Worm (Caenorhabditis elegans) whole organism, early embryonic: ENCODE data around the gene M18.3.

ENCODE experiments used
- B0310.2 ChIP-seq: sonication (generic microtip); optimal IDR thresholded peaks from 2 replicates; lab custom pipeline; 2016; ENCODE audit warnings: mild to moderate bottlenecking, missing genetic modification characterization, missing compliant biosample characterization
- F13C5.2 ChIP-seq: sonication (generic microtip); optimal IDR thresholded peaks from 2 replicates; lab custom pipeline; 2017; ENCODE audit warnings: mild to moderate bottlenecking, missing genetic modification characterization, inconsistent platforms, missing compliant biosample characterization
- aly-1 ChIP-seq: sonication (generic microtip); optimal IDR thresholded peaks from 2 replicates; lab custom pipeline; 2016; ENCODE audit warnings: missing genetic modification characterization, missing compliant biosample characterization
- ama-1 ChIP-seq: fragments of 150-350 bp; optimal IDR thresholded peaks from 2 replicates; lab custom pipeline; 2014
- ceh-13 ChIP-seq: fragments of 200-800 bp; sonication (Bioruptor generic); optimal IDR thresholded peaks from 2 replicates; lab custom pipeline; 2018; ENCODE audit warnings: mild to moderate bottlenecking, missing genetic modification characterization, missing compliant biosample characterization
- ceh-36 ChIP-seq: sonication (generic microtip); optimal IDR thresholded peaks from 2 replicates; lab custom pipeline; 2016; ENCODE audit warnings: missing genetic modification characterization, inconsistent platforms, missing compliant biosample characterization
- ets-7 ChIP-seq: sonication (generic microtip); optimal IDR thresholded peaks from 2 replicates; lab custom pipeline; 2016; ENCODE audit warnings: missing genotype, missing genetic modification characterization, missing compliant biosample characterization
- flt-1 ChIP-seq: fragments of 200-800 bp; sonication (Bioruptor generic); IDR thresholded peaks from 2 replicates; pipeline ENCODE4 v1.3.6; 2022; ENCODE audit warnings: missing genetic modification characterization, missing compliant biosample characterization
- hmg-4 ChIP-seq: fragments of 200-800 bp; sonication (Bioruptor generic); optimal IDR thresholded peaks from 2 replicates; lab custom pipeline; 2018; ENCODE audit warnings: mild to moderate bottlenecking, missing genetic modification characterization, missing compliant biosample characterization
- hnd-1 ChIP-seq: sonication (generic microtip); optimal IDR thresholded peaks from 2 replicates; lab custom pipeline; 2016; ENCODE audit warnings: missing genetic modification characterization, missing compliant biosample characterization
- pes-1 ChIP-seq: fragments of 200-800 bp; sonication (Bioruptor generic); IDR thresholded peaks from 2 replicates; pipeline ENCODE4 v1.3.6; 2022; ENCODE audit warnings: missing genetic modification reagents, missing genetic modification characterization, missing compliant biosample characterization
- sea-1 ChIP-seq: fragments of 200-800 bp; sonication (Bioruptor generic); conservative IDR thresholded peaks from 2 replicates; pipeline ENCODE4 v1.3.6; 2022; ENCODE audit warnings: missing genetic modification characterization, missing compliant biosample characterization
- tbx-11 ChIP-seq: fragments of 200-800 bp; sonication (Bioruptor generic); IDR thresholded peaks from 2 replicates; pipeline ENCODE4 v1.3.6; 2022; ENCODE audit warnings: missing genetic modification characterization, missing compliant biosample characterization
- tbx-37 ChIP-seq: fragments of 200-800 bp; sonication (Bioruptor generic); conservative IDR thresholded peaks from 2 replicates; pipeline ENCODE4 v1.3.6; 2022; ENCODE audit warnings: missing genetic modification reagents, missing genetic modification characterization, missing compliant biosample characterization

ce11 chrIV:12140959-12141358, 35.3 kb downstream of the M18.3 start, which contains the start of gene B0001.8:
- no peak for TF ChIP-seq pes-1 (GFP tag; lab: Robert Waterston, UW)
- TF ChIP-seq sea-1 (GFP tag; lab: Robert Waterston, UW): no peak
- no peak for TF ChIP-seq tbx-11 (GFP tag; lab: Robert Waterston, UW)
- no peak for TF ChIP-seq ama-1 (lab: Kevin White, UChicago)
- no peak for TF ChIP-seq F13C5.2 (tag; lab: Kevin White, UChicago)
- no peak for TF ChIP-seq hmg-4 (GFP tag; lab: Kevin White, UChicago)
- TF ChIP-seq ceh-13 (GFP tag; lab: Kevin White, UChicago): no peak
- no peak for TF ChIP-seq tbx-37 (GFP tag; lab: Robert Waterston, UW)
- TF ChIP-seq hnd-1 (tag; lab: Kevin White, UChicago): no peak
- TF ChIP-seq ceh-36 (tag; lab: Kevin White, UChicago): no peak
- TF ChIP-seq B0310.2 (tag; lab: Kevin White, UChicago): no peak
- no peak for TF ChIP-seq ets-7 (tag; lab: Kevin White, UChicago)
- no peak for TF ChIP-seq flt-1 (GFP tag; lab: Robert Waterston, UW)
- no peak for TF ChIP-seq aly-1 (tag; lab: Kevin White, UChicago)
